Worm (Caenorhabditis elegans) whole organism, L1 larva: ENCODE data around the gene dnj-10.

Experiments
- C04F5.9 ChIP-seq: sonication (generic microtip); optimal IDR thresholded peaks from 2 replicates; lab custom pipeline; 2016; ENCODE audit warnings: missing genetic modification characterization, missing compliant biosample characterization
- C34B4.2 ChIP-seq: sonication (generic microtip); optimal IDR thresholded peaks from 2 replicates; lab custom pipeline; 2017; ENCODE audit warnings: mild to moderate bottlenecking, missing genetic modification characterization, missing compliant biosample characterization
- F16B12.6 ChIP-seq: fragments of 150-350 bp; optimal IDR thresholded peaks from 2 replicates; lab custom pipeline; 2014; ENCODE audit warnings: missing biosample characterization, missing genetic modification characterization
- aly-2 ChIP-seq: fragments of 150-350 bp; optimal IDR thresholded peaks from 2 replicates; lab custom pipeline; 2014; ENCODE audit warnings: missing biosample characterization, missing genetic modification characterization
- blmp-1 ChIP-seq: fragments of 150-350 bp; optimal IDR thresholded peaks from 2 replicates; lab custom pipeline; 2014; ENCODE audit warnings: missing biosample characterization, missing genetic modification characterization
- ceh-63 ChIP-seq: fragments of 200-800 bp; sonication (Bioruptor generic); optimal IDR thresholded peaks from 2 replicates; lab custom pipeline; 2018; ENCODE audit warnings: mild to moderate bottlenecking, missing genetic modification characterization, missing compliant biosample characterization
- ceh-8 ChIP-seq: fragments of 200-800 bp; sonication (Bioruptor generic); optimal IDR thresholded peaks from 2 replicates; lab custom pipeline; 2018; ENCODE audit warnings: mild to moderate bottlenecking, missing genetic modification characterization, moderate library complexity, missing compliant biosample characterization
- ceh-82 ChIP-seq, 3 experiments: fragments of 150-350 bp in 1 of 3; sonication (generic microtip) in 2 of 3; optimal IDR thresholded peaks; 2 replicates each; lab custom pipeline; 2014 to 2017; ENCODE audit warnings: missing biosample characterization in 3 of 3, missing genetic modification characterization in 3 of 3
- ceh-90 ChIP-seq: sonication (generic microtip); optimal IDR thresholded peaks from 2 replicates; lab custom pipeline; 2016; ENCODE audit warnings: missing genetic modification characterization, missing compliant biosample characterization
- dsc-1 ChIP-seq: sonication (generic microtip); optimal IDR thresholded peaks from 2 replicates; lab custom pipeline; 2016; ENCODE audit warnings: mild to moderate bottlenecking, missing genetic modification characterization, missing compliant biosample characterization
- efl-1 ChIP-seq, 4 experiments: fragments of 150-350 bp; optimal IDR thresholded peaks in 3 of 4; peaks in 1 of 4; 1 replicate in 1 of 4; 2 replicates in 3 of 4; lab custom pipeline; 2014; ENCODE audit warnings: missing biosample characterization in 2 of 4, missing genetic modification characterization in 2 of 4, missing genetic modification reagents in 2 of 4
- efl-3 ChIP-seq: fragments of 200-800 bp; sonication (Bioruptor generic); optimal IDR thresholded peaks from 2 replicates; lab custom pipeline; 2018; ENCODE audit warnings: mild to moderate bottlenecking, missing genetic modification characterization, missing compliant biosample characterization
- egl-27 ChIP-seq, 2 experiments: fragments of 150-350 bp in 1 of 2; sonication (generic microtip); optimal IDR thresholded peaks; 3 replicates each; lab custom pipeline; 2017 to 2018; ENCODE audit warnings: missing biosample characterization in 2 of 2, missing genetic modification characterization in 2 of 2, missing genetic modification reagents in 2 of 2
- elt-2 ChIP-seq: sonication (generic microtip); optimal IDR thresholded peaks from 2 replicates; lab custom pipeline; 2016; ENCODE audit warnings: missing genetic modification characterization, mild to moderate bottlenecking, inconsistent platforms, missing compliant biosample characterization, missing genetic modification reagents
- ets-5 ChIP-seq: fragments of 200-800 bp; sonication (Bioruptor generic); IDR thresholded peaks from 2 replicates; pipeline ENCODE4 v1.3.6; 2022; ENCODE audit warnings: missing genetic modification characterization, missing compliant biosample characterization
- fkh-10 ChIP-seq: sonication (generic microtip); optimal IDR thresholded peaks from 2 replicates; lab custom pipeline; 2017; ENCODE audit warnings: missing biosample characterization, missing genetic modification reagents, missing genetic modification characterization
- fkh-8 ChIP-seq: sonication (generic microtip); optimal IDR thresholded peaks from 2 replicates; lab custom pipeline; 2016; ENCODE audit warnings: mild to moderate bottlenecking, missing genetic modification characterization, missing compliant biosample characterization
- fos-1 ChIP-seq: fragments of 150-350 bp; optimal IDR thresholded peaks from 2 replicates; lab custom pipeline; 2014; ENCODE audit warnings: missing biosample characterization, missing genetic modification characterization
- hlh-4 ChIP-seq: sonication (generic microtip); optimal IDR thresholded peaks from 2 replicates; lab custom pipeline; 2016; ENCODE audit warnings: mild to moderate bottlenecking, missing genetic modification characterization, missing compliant biosample characterization
- irx-1 ChIP-seq: sonication (generic microtip); optimal IDR thresholded peaks from 2 replicates; lab custom pipeline; 2016; ENCODE audit warnings: missing genetic modification characterization, missing compliant biosample characterization
- jun-1 ChIP-seq: fragments of 150-350 bp; optimal IDR thresholded peaks from 2 replicates; lab custom pipeline; 2014; ENCODE audit warnings: missing biosample characterization, missing genetic modification reagents, missing genetic modification characterization
- lin-14 ChIP-seq: fragments of 200-800 bp; sonication (Bioruptor generic); optimal IDR thresholded peaks from 2 replicates; lab custom pipeline; 2018; ENCODE audit warnings: mild to moderate bottlenecking, missing genetic modification characterization, moderate library complexity, missing compliant biosample characterization
- lin-15B ChIP-seq: fragments of 150-350 bp; sonication (generic microtip); optimal IDR thresholded peaks from 3 replicates; lab custom pipeline; 2014; ENCODE audit warnings: missing biosample characterization, missing genetic modification characterization
- lin-39 ChIP-seq: fragments of 150-350 bp; optimal IDR thresholded peaks from 2 replicates; lab custom pipeline; 2014; ENCODE audit warnings: missing biosample characterization, missing genetic modification reagents, missing genetic modification characterization
- lsy-2 ChIP-seq, 2 experiments: fragments of 150-350 bp; optimal IDR thresholded peaks; 2 replicates each; lab custom pipeline; 2014; ENCODE audit warnings: missing biosample characterization in 2 of 2, missing genetic modification characterization in 2 of 2
- mdl-1 ChIP-seq, 2 experiments: fragments of 150-350 bp; optimal IDR thresholded peaks; 2 replicates each; lab custom pipeline; 2014 to 2017; ENCODE audit warnings: missing biosample characterization in 2 of 2, missing genetic modification characterization in 2 of 2, inconsistent platforms in 1 of 2
- mef-2 ChIP-seq: fragments of 150-350 bp; optimal IDR thresholded peaks from 2 replicates; lab custom pipeline; 2014; ENCODE audit warnings: missing biosample characterization, missing genetic modification characterization
- nhr-19 ChIP-seq: fragments of 200-800 bp; sonication (Bioruptor generic); conservative IDR thresholded peaks from 2 replicates; pipeline ENCODE4 v1.3.6; 2022; ENCODE audit warnings: missing genetic modification characterization, missing compliant biosample characterization
- nhr-20 ChIP-seq: sonication (generic microtip); optimal IDR thresholded peaks from 2 replicates; lab custom pipeline; 2016; ENCODE audit warnings: mild to moderate bottlenecking, missing genetic modification characterization, missing compliant biosample characterization
- nhr-28 ChIP-seq: fragments of 150-350 bp; optimal IDR thresholded peaks from 2 replicates; lab custom pipeline; 2014; ENCODE audit warnings: missing biosample characterization, missing genetic modification characterization
- nhr-47 ChIP-seq: sonication (generic microtip); optimal IDR thresholded peaks from 2 replicates; lab custom pipeline; 2016; ENCODE audit warnings: mild to moderate bottlenecking, missing genetic modification characterization, moderate library complexity, missing compliant biosample characterization
- nhr-71 ChIP-seq: sonication (generic microtip); optimal IDR thresholded peaks from 2 replicates; lab custom pipeline; 2016; ENCODE audit warnings: mild to moderate bottlenecking, missing genetic modification characterization, moderate library complexity, missing compliant biosample characterization
- nhr-76 ChIP-seq: sonication (generic microtip); optimal IDR thresholded peaks from 2 replicates; lab custom pipeline; 2017; ENCODE audit warnings: missing biosample characterization, missing genetic modification characterization
- nhr-77 ChIP-seq: fragments of 150-350 bp; optimal IDR thresholded peaks from 2 replicates; lab custom pipeline; 2014; ENCODE audit warnings: missing biosample characterization, missing genetic modification characterization
- nhr-84 ChIP-seq: sonication (generic microtip); optimal IDR thresholded peaks from 2 replicates; lab custom pipeline; 2017; ENCODE audit warnings: missing biosample characterization, missing genetic modification characterization
- nhr-85 ChIP-seq: sonication (generic microtip); peaks from one replicate; lab custom pipeline; 2016; ENCODE audit warnings: missing genetic modification characterization, inconsistent platforms, missing compliant biosample characterization
- nhr-90 ChIP-seq: sonication (generic microtip); optimal IDR thresholded peaks from 2 replicates; lab custom pipeline; 2016; ENCODE audit warnings: mild to moderate bottlenecking, missing genetic modification characterization, missing compliant biosample characterization; ENCODE audit not compliant: poor library complexity
- pag-3 ChIP-seq: sonication (generic microtip); optimal IDR thresholded peaks from 2 replicates; lab custom pipeline; 2017; ENCODE audit warnings: missing genetic modification characterization, mild to moderate bottlenecking, missing compliant biosample characterization, antibody characterized with exemption, borderline replicate concordance; ENCODE audit not compliant: insufficient read depth
- pax-3 ChIP-seq: fragments of 200-800 bp; sonication (Bioruptor generic); optimal IDR thresholded peaks from 2 replicates; lab custom pipeline; 2018; ENCODE audit warnings: mild to moderate bottlenecking, missing genetic modification characterization, moderate library complexity, missing compliant biosample characterization
- skn-1 ChIP-seq: fragments of 150-350 bp; optimal IDR thresholded peaks from 2 replicates; lab custom pipeline; 2014; ENCODE audit warnings: missing biosample characterization, missing genetic modification characterization
- snpc-4 ChIP-seq: fragments of 150-350 bp; optimal IDR thresholded peaks from 2 replicates; lab custom pipeline; 2014; ENCODE audit warnings: missing biosample characterization, missing genetic modification characterization
- snu-23 ChIP-seq: sonication (generic microtip); optimal IDR thresholded peaks from 2 replicates; lab custom pipeline; 2016; ENCODE audit warnings: missing genetic modification characterization, missing compliant biosample characterization
- sox-4 ChIP-seq: sonication (generic microtip); optimal IDR thresholded peaks from 2 replicates; lab custom pipeline; 2016; ENCODE audit warnings: missing genetic modification characterization, missing compliant biosample characterization
- sup-37 ChIP-seq: fragments of 200-800 bp; sonication (Bioruptor generic); optimal IDR thresholded peaks from 2 replicates; lab custom pipeline; 2018; ENCODE audit warnings: mild to moderate bottlenecking, missing genetic modification characterization, missing compliant biosample characterization
- swsn-7 ChIP-seq: sonication (generic microtip); optimal IDR thresholded peaks from 2 replicates; lab custom pipeline; 2016; ENCODE audit warnings: missing genetic modification characterization, missing compliant biosample characterization
- tbx-2 ChIP-seq: sonication (generic microtip); optimal IDR thresholded peaks from 2 replicates; lab custom pipeline; 2016; ENCODE audit warnings: missing genetic modification characterization, missing compliant biosample characterization
- tlp-1 ChIP-seq: fragments of 150-350 bp; optimal IDR thresholded peaks from 2 replicates; lab custom pipeline; 2014; ENCODE audit warnings: missing biosample characterization, missing genetic modification characterization
- unc-86 ChIP-seq: sonication (generic microtip); optimal IDR thresholded peaks from 2 replicates; lab custom pipeline; 2016; ENCODE audit warnings: missing genetic modification characterization, missing compliant biosample characterization
- xbp-1 ChIP-seq: sonication (generic microtip); optimal IDR thresholded peaks from 2 replicates; lab custom pipeline; 2016; ENCODE audit warnings: missing genetic modification characterization, missing compliant biosample characterization
- ztf-4 ChIP-seq: fragments of 150-350 bp; optimal IDR thresholded peaks from 2 replicates; lab custom pipeline; 2014; ENCODE audit warnings: missing biosample characterization, missing genetic modification characterization

The dnj-10 gene

ce11 chrIII:8678371-8678770 lies 47.4 kb downstream of the dnj-10 start (continued):
- TF ChIP-seq nhr-85 (tag; lab: Kevin White, UChicago) (peak; percentile 80), nhr-28 (tag; lab: Kevin White, UChicago) (no peak), nhr-90 (peak; percentile 61), nhr-76 (tag; lab: Kevin White, UChicago) (no peak), fkh-8 (peak; percentile 61), F16B12.6 (peak; percentile 40), ceh-8 (GFP tag; lab: Kevin White, UChicago) (peak; percentile 54), nhr-77 (tag; lab: Kevin White, UChicago) (peak; percentile 46), jun-1 (tag; lab: Kevin White, UChicago) (peak; percentile 61), swsn-7 (tag; lab: Kevin White, UChicago) (peak; percentile 71), nhr-71 (tag; lab: Kevin White, UChicago) (peak; percentile 79), tbx-2 (tag; lab: Kevin White, UChicago) (peak; percentile 61), nhr-47 (peak; percentile 79), C04F5.9 (tag; lab: Kevin White, UChicago) (peak; percentile 8), pax-3 (tag; lab: Kevin White, UChicago) (peak; percentile 44), unc-86 (tag; lab: Kevin White, UChicago) (peak; percentile 28), mef-2 (tag; lab: Kevin White, UChicago) (no peak), tlp-1 (tag; lab: Kevin White, UChicago) (no peak), ztf-4 (tag; lab: Kevin White, UChicago) (peak; percentile 29), efl-1 (optimal IDR thresholded peaks at IDR 0.05; lab: Kevin White, UChicago) (peak; percentile 66 to 70), efl-1 (GFP tag; optimal IDR thresholded peaks at IDR 0.05 in 1 of 2; lab: Kevin White, UChicago) (peak; percentile 55 to 96), irx-1 (peak; percentile 32), nhr-20 (tag; lab: Kevin White, UChicago) (peak; percentile 68), fkh-10 (GFP tag; lab: Kevin White, UChicago) (peak; percentile 52), egl-27 (tag; optimal IDR thresholded peaks at IDR 0.05; lab: Kevin White, UChicago) (no peak), ceh-90 (tag; lab: Kevin White, UChicago) (peak; percentile 12), aly-2 (tag; lab: Kevin White, UChicago) (peak; percentile 70), sup-37 (GFP tag; lab: Kevin White, UChicago) (no peak), lin-15B (tag; lab: Kevin White, UChicago) (no peak), ceh-63 (GFP tag; lab: Kevin White, UChicago) (peak; percentile 3), blmp-1 (peak; percentile 2), ets-5 (no peak), hlh-4 (tag; lab: Kevin White, UChicago) (no peak), elt-2 (peak; percentile 6), skn-1 (peak; percentile 47), lin-39 (tag; lab: Kevin White, UChicago) (no peak), nhr-19 (GFP tag; lab: Robert Waterston, UW) (peak; percentile 76), fos-1 (tag; lab: Kevin White, UChicago) (peak; percentile 24), lin-14 (GFP tag; lab: Kevin White, UChicago) (peak; percentile 73), dsc-1 (tag; lab: Kevin White, UChicago) (peak; percentile 75), lsy-2 (tag; optimal IDR thresholded peaks at IDR 0.05; lab: Kevin White, UChicago) (peak; percentile 58 to 73), pag-3 (no peak), ceh-82 (tag; optimal IDR thresholded peaks at IDR 0.05; lab: Kevin White, UChicago) (peak; percentile 23 to 75 (median 51)), efl-3 (GFP tag; lab: Kevin White, UChicago) (no peak), mdl-1 (tag; optimal IDR thresholded peaks at IDR 0.05; lab: Kevin White, UChicago) (peak in 1 of 2 experiments; percentile 60), xbp-1 (peak; percentile 63), snu-23 (GFP tag; lab: Kevin White, UChicago) (peak; percentile 85), C34B4.2 (tag; lab: Kevin White, UChicago) (no peak), nhr-84 (tag; lab: Kevin White, UChicago) (no peak), sox-4 (tag; lab: Kevin White, UChicago) (no peak), snpc-4 (tag; lab: Kevin White, UChicago) (peak; percentile 8)
